Comparison of ENCODE assay signal across 4 fruit fly cellular contexts in genomic region chr3L:11373080-11373812, dm6.
TF ChIP-seq lines count a peak whose summit lies in the region.

No protein-coding gene starts in this region.

- no peak for TF ChIP-seq CTCF in whole organism, embryonic (GFP tag; optimal IDR thresholded peaks at IDR 0.05; lab: Kevin White, UChicago)

TF ChIP-seq in whole organism, 6 proteins besides CTCF, POLR2A, EP300 and RAD21:
- no peak for TF ChIP-seq EcR (GFP tag; optimal IDR thresholded peaks at IDR 0.05; lab: Kevin White, UChicago)
- TF ChIP-seq pan (optimal IDR thresholded peaks at IDR 0.05; lab: Kevin White, UChicago) = no peak
- no peak for TF ChIP-seq CG8478 (optimal IDR thresholded peaks at IDR 0.05; lab: Kevin White, UChicago)
- no peak for TF ChIP-seq usp (GFP tag; optimal IDR thresholded peaks at IDR 0.05; lab: Kevin White, UChicago)
- peak; percentile 62 for TF ChIP-seq Dll (optimal IDR thresholded peaks at IDR 0.05; lab: Kevin White, UChicago)
- TF ChIP-seq psq (optimal IDR thresholded peaks at IDR 0.05; lab: Kevin White, UChicago) = no peak

TF ChIP-seq in whole organism, embryonic, 481 proteins besides CTCF, POLR2A, EP300 and RAD21 (continues in another document):
- TF ChIP-seq ro (GFP tag; IDR thresholded peaks at IDR 0.05; lab: Robert Waterston, UW) (no peak), kni (GFP tag; optimal IDR thresholded peaks at IDR 0.05; lab: Kevin White, UChicago) (no peak), CG16779 (GFP tag; IDR thresholded peaks at IDR 0.05; lab: Robert Waterston, UW) (0 out of 2 replicates have a peak, but pooled peaks have one; percentile 12), zfh1 (GFP tag; IDR thresholded peaks at IDR 0.05; lab: Robert Waterston, UW) (0 out of 3 replicates have a peak, but pooled peaks have one; percentile 25), CG11560 (tag; IDR thresholded peaks at IDR 0.05; lab: Robert Waterston, UW) (0 out of 3 replicates have a peak, but pooled peaks have one; percentile 17), Myb (GFP tag; optimal IDR thresholded peaks at IDR 0.05; lab: Kevin White, UChicago) (no peak), dysf (GFP tag; IDR thresholded peaks at IDR 0.05; lab: Robert Waterston, UW) (0 out of 3 replicates have a peak, but pooled peaks have one; percentile 13), vnd (GFP tag; IDR thresholded peaks at IDR 0.05; lab: Robert Waterston, UW; ENCODE audit: partially characterized antibody) (0 out of 3 replicates have a peak, but pooled peaks have one; percentile 29), vvl (GFP tag; IDR thresholded peaks at IDR 0.05; lab: Robert Waterston, UW) (peak; percentile 49; the same call in 1 of the 2 replicates), ssp (GFP tag; IDR thresholded peaks at IDR 0.05; lab: Robert Waterston, UW) (no peak), CG43689 (GFP tag; IDR thresholded peaks at IDR 0.05; lab: Robert Waterston, UW) (0 out of 2 replicates have a peak, but pooled peaks have one; percentile 10), bbx (GFP tag; IDR thresholded peaks at IDR 0.05; lab: Robert Waterston, UW; ENCODE audit: partially characterized antibody) (0 out of 2 replicates have a peak, but pooled peaks have one; percentile 11), Dek (tag; optimal IDR thresholded peaks at IDR 0.05; lab: Kevin White, UChicago) (no peak), sr (GFP tag; IDR thresholded peaks at IDR 0.05; lab: Robert Waterston, UW) (0 out of 3 replicates have a peak, but pooled peaks have one; percentile 11), cg (GFP tag; optimal IDR thresholded peaks at IDR 0.05; lab: Kevin White, UChicago) (peak; percentile 18), CG17328 (GFP tag; IDR thresholded peaks at IDR 0.05; lab: Robert Waterston, UW) (no peak), otp (GFP tag; IDR thresholded peaks at IDR 0.05; lab: Robert Waterston, UW) (0 out of 3 replicates have a peak, but pooled peaks have one; percentile 27), CG6175 (GFP tag; IDR thresholded peaks at IDR 0.05; lab: Robert Waterston, UW) (peak; percentile 60; the same call in 1 of the 3 replicates), slbo (GFP tag; IDR thresholded peaks at IDR 0.05; lab: Robert Waterston, UW) (0 out of 2 replicates have a peak, but pooled peaks have one; percentile 7), crol (GFP tag; IDR thresholded peaks at IDR 0.05; lab: Robert Waterston, UW) (peak; percentile 84), D19A (tag; optimal IDR thresholded peaks at IDR 0.05; lab: Kevin White, UChicago) (peak; percentile 37), Drgx (GFP tag; IDR thresholded peaks at IDR 0.05; lab: Robert Waterston, UW) (peak; percentile 55; the same call in 1 of the 2 replicates), CG10267 (tag; optimal IDR thresholded peaks at IDR 0.05; lab: Kevin White, UChicago) (no peak), z (GFP tag; IDR thresholded peaks at IDR 0.05; lab: Robert Waterston, UW) (0 out of 3 replicates have a peak, but pooled peaks have one; percentile 32)

TF ChIP-seq in whole organism, prepupa, 60 proteins besides CTCF, POLR2A, EP300 and RAD21:
- TF ChIP-seq ss (GFP tag; optimal IDR thresholded peaks at IDR 0.05; lab: Kevin White, UChicago) (peak in 1 of 2 experiments; percentile 99), Eip78C (GFP tag; lab: Kevin White, UChicago) (peak; percentile 73), eg (GFP tag; IDR thresholded peaks at IDR 0.05; lab: Robert Waterston, UW) (peak; percentile 53; the same call in 2 of the 3 replicates), Lpt (GFP tag; optimal IDR thresholded peaks at IDR 0.05; lab: Kevin White, UChicago) (peak; percentile 13), Ets96B (tag; optimal IDR thresholded peaks at IDR 0.05; lab: Kevin White, UChicago) (no peak), svp (GFP tag; lab: Kevin White, UChicago) (peak; percentile 57), spab (GFP tag; optimal IDR thresholded peaks at IDR 0.05; lab: Kevin White, UChicago) (no peak), CG6163 (GFP tag; IDR thresholded peaks at IDR 0.05; lab: Robert Waterston, UW) (peak; percentile 38; the same call in 1 of the 3 replicates), achi (GFP tag; optimal IDR thresholded peaks at IDR 0.05; lab: Kevin White, UChicago) (no peak), pdm3 (GFP tag; optimal IDR thresholded peaks at IDR 0.05; lab: Kevin White, UChicago) (peak; percentile 9), CG9139 (GFP tag; optimal IDR thresholded peaks at IDR 0.05; lab: Kevin White, UChicago) (no peak), CG32006 (GFP tag; optimal IDR thresholded peaks at IDR 0.05; lab: Kevin White, UChicago) (peak; percentile 14), CG3919 (GFP tag; optimal IDR thresholded peaks at IDR 0.05; lab: Kevin White, UChicago) (no peak), esn (GFP tag; optimal IDR thresholded peaks at IDR 0.05; lab: Kevin White, UChicago) (peak; percentile 6), CG15336 (GFP tag; IDR thresholded peaks at IDR 0.05; lab: Robert Waterston, UW) (0 out of 2 replicates have a peak, but pooled peaks have one; percentile 25), CG3032 (tag; optimal IDR thresholded peaks at IDR 0.05; lab: Kevin White, UChicago) (no peak), CG7368 (GFP tag; optimal IDR thresholded peaks at IDR 0.05; lab: Kevin White, UChicago) (no peak), CG34406 (GFP tag; optimal IDR thresholded peaks at IDR 0.05; lab: Kevin White, UChicago) (peak; percentile 6), salr (GFP tag; optimal IDR thresholded peaks at IDR 0.05; lab: Kevin White, UChicago) (peak in 1 of 2 experiments; percentile 36), CG11294 (GFP tag; IDR thresholded peaks at IDR 0.05; lab: Robert Waterston, UW) (peak; percentile 5; the same call in 1 of the 2 replicates), Sox15 (GFP tag; optimal IDR thresholded peaks at IDR 0.05; lab: Kevin White, UChicago) (no peak), CG4318 (GFP tag; optimal IDR thresholded peaks at IDR 0.05; lab: Kevin White, UChicago) (no peak), topi (GFP tag; optimal IDR thresholded peaks at IDR 0.05; lab: Kevin White, UChicago) (peak; percentile 7), Hr4 (GFP tag; optimal IDR thresholded peaks at IDR 0.05; lab: Kevin White, UChicago) (peak; percentile 12), Smox (GFP tag; optimal IDR thresholded peaks at IDR 0.05; lab: Kevin White, UChicago) (peak; percentile 0), CG11762 (GFP tag; optimal IDR thresholded peaks at IDR 0.05; lab: Kevin White, UChicago; ENCODE audit: insufficient read depth) (no peak), vri (GFP tag; optimal IDR thresholded peaks at IDR 0.05; lab: Kevin White, UChicago) (no peak)

TF ChIP-seq in whole organism, pupa, 21 proteins besides CTCF, POLR2A, EP300 and RAD21:
- TF ChIP-seq D1 (tag; optimal IDR thresholded peaks at IDR 0.05; lab: Kevin White, UChicago) (no peak), CG14655 (GFP tag; optimal IDR thresholded peaks at IDR 0.05; lab: Kevin White, UChicago) (no peak), CG10348 (GFP tag; IDR thresholded peaks at IDR 0.05; lab: Robert Waterston, UW) (no peak), Pif1B (GFP tag; optimal IDR thresholded peaks at IDR 0.05; lab: Kevin White, UChicago) (no peak), Snoo (tag; optimal IDR thresholded peaks at IDR 0.05; lab: Kevin White, UChicago) (no peak), Pif1A (GFP tag; optimal IDR thresholded peaks at IDR 0.05; lab: Kevin White, UChicago) (no peak), CG12605 (GFP tag; IDR thresholded peaks at IDR 0.05; lab: Robert Waterston, UW) (0 out of 2 replicates have a peak, but pooled peaks have one; percentile 25), CG4496 (GFP tag; IDR thresholded peaks at IDR 0.05; lab: Robert Waterston, UW) (no peak), CG32121 (GFP tag; IDR thresholded peaks at IDR 0.05; lab: Robert Waterston, UW) (peak; percentile 68), Ets98B (GFP tag; IDR thresholded peaks at IDR 0.05; lab: Robert Waterston, UW) (peak; percentile 27; the same call in 1 of the 2 replicates), CG8159 (tag; optimal IDR thresholded peaks at IDR 0.05; lab: Kevin White, UChicago) (no peak), CG34367 (tag; optimal IDR thresholded peaks at IDR 0.05; lab: Kevin White, UChicago) (no peak), CG9948 (tag; optimal IDR thresholded peaks at IDR 0.05; lab: Kevin White, UChicago) (peak; percentile 0), CG15710 (tag; optimal IDR thresholded peaks at IDR 0.05; lab: Kevin White, UChicago) (peak; percentile 2), CG17806 (tag; optimal IDR thresholded peaks at IDR 0.05; lab: Kevin White, UChicago) (peak; percentile 7), EcR (GFP tag; optimal IDR thresholded peaks at IDR 0.05; lab: Kevin White, UChicago) (no peak), CG13204 (GFP tag; optimal IDR thresholded peaks at IDR 0.05; lab: Kevin White, UChicago) (no peak), gl (tag; optimal IDR thresholded peaks at IDR 0.05; lab: Kevin White, UChicago) (no peak), fd96Ca (GFP tag; IDR thresholded peaks at IDR 0.05; lab: Robert Waterston, UW) (peak; percentile 74), CG8301 (tag; optimal IDR thresholded peaks at IDR 0.05; lab: Kevin White, UChicago) (no peak), rn (GFP tag; IDR thresholded peaks at IDR 0.05; lab: Robert Waterston, UW) (no peak)
TF ChIP-seq in whole organism, pupa: peak in this region for 7.
